Worm (Caenorhabditis elegans): ENCODE data around the gene Y80D3A.8.

- TF ChIP-seq nhr-11 (tag; optimal IDR thresholded peaks at IDR 0.05) (no peak), ceh-2 (tag; optimal IDR thresholded peaks at IDR 0.05) (no peak), elt-2 (tag; optimal IDR thresholded peaks at IDR 0.05) (no peak), sdc-2 (tag; optimal IDR thresholded peaks at IDR 0.05) (no peak), ets-4 (tag; optimal IDR thresholded peaks at IDR 0.05) (no peak), rnt-1 (tag; optimal IDR thresholded peaks at IDR 0.05) (no peak), lin-11 (tag; optimal IDR thresholded peaks at IDR 0.05) (no peak), syd-9 (tag; optimal IDR thresholded peaks at IDR 0.05) (no peak), hlh-6 (tag; optimal IDR thresholded peaks at IDR 0.05) (no peak), fkh-10 (GFP tag; optimal IDR thresholded peaks at IDR 0.05) (no peak), ceh-6 (GFP tag; optimal IDR thresholded peaks at IDR 0.05) (no peak)
These were observed 37.4 kb downstream of the Y80D3A.8 start, which contains the start of gene Y39B6A.41 for ce11 chrV:18977876-18978275.
